Fruit fly (Drosophila melanogaster) S2 (cell line): ENCODE measurements around the gene Pp1-87B.

Experiments
- CG8478 ChIP-seq: fragments of >200 bp; optimal IDR thresholded peaks from 2 replicates; lab custom pipeline; 2018
- CTCF ChIP-seq, 2 experiments: fragments of >200 bp; optimal IDR thresholded peaks; 2 replicates each; lab custom pipeline; 2018

DNA sequence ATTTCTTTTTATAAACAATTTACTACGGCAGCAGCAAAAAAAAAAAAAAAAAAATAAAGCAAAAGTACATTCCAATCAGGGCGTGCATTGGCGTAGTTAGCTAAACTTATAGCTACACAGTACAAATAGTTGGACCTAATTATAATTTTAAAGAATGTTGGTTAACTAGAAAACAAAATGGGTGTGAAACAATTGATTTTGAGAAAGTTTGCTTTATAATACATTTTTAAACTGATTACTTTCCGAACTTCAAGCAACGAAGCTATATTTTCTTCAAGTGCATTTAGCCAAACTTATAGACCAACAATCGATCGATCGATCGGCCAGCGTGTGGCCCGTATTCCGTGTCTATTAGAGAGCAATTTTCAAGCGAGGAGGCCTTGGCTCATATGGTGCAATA, 25.7 kb upstream of the Pp1-87B start:
- TF ChIP-seq CG8478 (no peak), CTCF (optimal IDR thresholded peaks at IDR 0.05; lab: Kevin White, UChicago) (no peak)
